Worm (Caenorhabditis elegans): ENCODE measurements around the gene T24H7.8.

Gene T24H7.8

DNA sequence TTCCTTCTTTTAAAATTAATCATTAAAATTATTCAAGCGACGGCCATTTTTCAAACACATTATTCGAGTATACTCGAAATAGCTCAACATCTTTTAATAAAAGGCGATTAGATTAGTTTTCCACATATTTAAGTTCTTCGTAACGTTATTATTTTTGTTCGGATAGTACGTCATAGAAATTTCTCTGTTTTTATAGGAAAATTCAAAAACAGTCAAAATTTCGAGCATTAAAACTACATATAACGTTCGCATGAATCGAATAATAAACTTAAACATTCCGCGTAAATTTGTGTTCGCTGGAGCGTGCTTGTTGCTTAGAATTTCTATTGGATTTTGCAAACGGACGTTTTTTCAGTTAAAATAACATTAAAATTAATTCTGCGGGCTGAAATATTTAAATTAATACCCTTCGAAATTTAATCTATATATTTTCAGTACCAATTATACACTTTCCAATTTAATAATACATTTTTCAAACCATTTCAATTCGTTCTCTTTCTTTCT, 3.4 kb downstream of the T24H7.8 start, which contains the start of gene blos-4:
TSS of gene blos-4 (plus strand) at position 51 of the 504 bp plus-strand sequence.
- no peak for TF ChIP-seq ceh-39 (tag; optimal IDR thresholded peaks at IDR 0.05)
- no peak for TF ChIP-seq nhr-28 (tag; optimal IDR thresholded peaks at IDR 0.05)
- no peak for TF ChIP-seq hlh-1 (tag; optimal IDR thresholded peaks at IDR 0.05)
- TF ChIP-seq blmp-1 (tag; optimal IDR thresholded peaks at IDR 0.05), result no peak
- no peak for TF ChIP-seq elt-3 (tag; optimal IDR thresholded peaks at IDR 0.05)
- no peak for TF ChIP-seq nhr-12 (tag; optimal IDR thresholded peaks at IDR 0.05)
- no peak for TF ChIP-seq nhr-237 (tag; optimal IDR thresholded peaks at IDR 0.05)
- no peak for TF ChIP-seq ces-1 (GFP tag; optimal IDR thresholded peaks at IDR 0.05)
- no peak for TF ChIP-seq unc-62 (GFP tag; optimal IDR thresholded peaks at IDR 0.05)
- no peak for TF ChIP-seq lin-13 (tag; optimal IDR thresholded peaks at IDR 0.05)
- TF ChIP-seq snpc-4 (tag; optimal IDR thresholded peaks at IDR 0.05), result no peak
- TF ChIP-seq mls-2 (tag; optimal IDR thresholded peaks at IDR 0.05), result no peak
- TF ChIP-seq sptf-1 (tag; optimal IDR thresholded peaks at IDR 0.05), result no peak
- no peak for TF ChIP-seq lsy-2 (tag; optimal IDR thresholded peaks at IDR 0.05)
- no peak for TF ChIP-seq pha-4 (tag; optimal IDR thresholded peaks at IDR 0.05)
- TF ChIP-seq ceh-43 (GFP tag; optimal IDR thresholded peaks at IDR 0.05), result no peak
- no peak for TF ChIP-seq cnd-1 (tag; optimal IDR thresholded peaks at IDR 0.05)

DNA sequence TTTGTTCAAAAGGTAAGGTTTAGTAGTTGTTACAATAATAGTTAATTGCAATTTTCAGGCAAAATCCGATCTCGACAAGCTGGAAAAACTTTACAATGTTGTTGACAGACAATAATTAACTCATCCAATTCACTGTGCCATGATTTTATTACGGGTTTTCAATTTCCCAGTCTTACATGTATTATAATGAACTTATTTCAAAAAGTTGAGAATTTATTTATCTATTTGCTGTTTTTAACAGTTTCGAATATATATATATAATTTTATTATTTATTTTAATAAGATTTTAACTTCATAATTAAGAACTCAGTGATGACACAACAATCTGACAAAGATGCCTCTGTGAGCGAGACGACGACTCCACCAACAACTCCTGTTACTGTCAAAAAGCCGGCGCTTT, 4.2 kb downstream of the T24H7.8 start, which contains the start of gene lelo-1:
TSS of gene lelo-1 (plus strand) at position 301 of the 400 bp plus-strand sequence.
- TF ChIP-seq unc-39 (tag; optimal IDR thresholded peaks at IDR 0.05) (no peak), elt-1 (tag; optimal IDR thresholded peaks at IDR 0.05; ENCODE audit: borderline replicate concordance, insufficient read depth) (no peak), ham-2 (GFP tag; optimal IDR thresholded peaks at IDR 0.05) (no peak)

DNA sequence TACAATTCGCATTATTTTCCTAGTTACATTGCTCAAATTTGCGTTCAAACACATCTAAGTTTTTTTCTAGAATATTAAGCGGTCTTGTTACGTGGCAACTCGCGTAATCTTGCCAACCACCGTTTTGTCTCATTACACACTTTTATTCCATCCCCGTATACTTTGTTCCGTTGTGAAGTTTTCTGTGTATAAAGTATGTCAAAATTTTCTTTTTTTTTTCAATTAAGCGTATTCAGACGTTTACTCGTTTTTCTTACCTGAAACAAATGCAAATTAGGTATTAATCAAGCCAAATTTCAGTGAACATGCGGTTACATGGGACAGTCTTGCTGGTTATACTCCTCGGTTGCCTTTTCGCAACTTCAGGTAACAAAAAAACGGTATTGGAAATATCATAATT, 5.2 kb downstream of the T24H7.8 start, which contains the start of gene T24H7.2:
TSS of gene T24H7.2 (plus strand) at position 301 of the 400 bp plus-strand sequence.
- TF ChIP-seq sptf-1 (tag; optimal IDR thresholded peaks at IDR 0.05), result no peak
- no peak for TF ChIP-seq sem-2 (GFP tag; optimal IDR thresholded peaks at IDR 0.05)
- TF ChIP-seq drap-1 (GFP tag; optimal IDR thresholded peaks at IDR 0.05), result no peak
- no peak for TF ChIP-seq lin-32 (GFP tag; optimal IDR thresholded peaks at IDR 0.05)
- no peak for TF ChIP-seq nhr-28 (tag; optimal IDR thresholded peaks at IDR 0.05)
- TF ChIP-seq unc-62 (GFP tag; optimal IDR thresholded peaks at IDR 0.05), result no peak
- no peak for TF ChIP-seq bed-3 (GFP tag; optimal IDR thresholded peaks at IDR 0.05)
- TF ChIP-seq lin-13 (tag; optimal IDR thresholded peaks at IDR 0.05), result no peak
- TF ChIP-seq elt-1 (tag; optimal IDR thresholded peaks at IDR 0.05; ENCODE audit: borderline replicate concordance, insufficient read depth), result no peak
- no peak for TF ChIP-seq unc-39 (tag; optimal IDR thresholded peaks at IDR 0.05)
- TF ChIP-seq ceh-39 (tag; optimal IDR thresholded peaks at IDR 0.05), result no peak
- no peak for TF ChIP-seq ceh-43 (GFP tag; optimal IDR thresholded peaks at IDR 0.05)
- TF ChIP-seq ceh-83 (GFP tag; optimal IDR thresholded peaks at IDR 0.05), result no peak
- no peak for TF ChIP-seq lsy-2 (tag; optimal IDR thresholded peaks at IDR 0.05)
- no peak for TF ChIP-seq nhr-237 (tag; optimal IDR thresholded peaks at IDR 0.05)
- no peak for TF ChIP-seq nhr-2 (tag; optimal IDR thresholded peaks at IDR 0.05)
- no peak for TF ChIP-seq ham-2 (GFP tag; optimal IDR thresholded peaks at IDR 0.05)
- TF ChIP-seq flh-1 (GFP tag; optimal IDR thresholded peaks at IDR 0.05), result no peak
- TF ChIP-seq mep-1 (tag; optimal IDR thresholded peaks at IDR 0.05), result no peak

DNA sequence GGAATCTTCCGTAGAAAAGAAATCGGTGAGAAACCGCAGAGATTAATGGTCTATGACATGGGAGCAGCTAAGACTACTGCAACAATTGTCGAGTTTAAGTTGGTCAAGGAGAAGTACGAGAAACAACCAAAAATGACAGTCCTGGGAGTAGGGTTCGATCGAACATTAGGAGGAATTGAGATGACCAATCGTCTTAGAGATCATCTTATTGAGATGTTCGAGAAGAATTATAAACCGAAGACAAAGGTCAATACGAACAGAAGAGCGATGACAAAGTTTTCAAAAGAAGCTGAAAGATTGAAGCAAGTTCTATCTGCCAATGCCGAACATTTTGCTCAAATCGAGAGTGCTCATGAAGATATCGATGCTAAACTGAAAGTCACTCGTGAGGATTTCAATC, 6.2 kb downstream of the T24H7.8 start:
- no peak for TF ChIP-seq unc-120 (tag; optimal IDR thresholded peaks at IDR 0.05; ENCODE audit: poor library complexity, severe bottlenecking)
- TF ChIP-seq ceh-43 (GFP tag; optimal IDR thresholded peaks at IDR 0.05), result no peak
- TF ChIP-seq ces-1 (GFP tag; optimal IDR thresholded peaks at IDR 0.05), result no peak
- no peak for TF ChIP-seq bed-3 (GFP tag; optimal IDR thresholded peaks at IDR 0.05)
- TF ChIP-seq snpc-4 (tag; optimal IDR thresholded peaks at IDR 0.05), result no peak
- no peak for TF ChIP-seq lsy-2 (tag; optimal IDR thresholded peaks at IDR 0.05)
- TF ChIP-seq blmp-1 (tag; optimal IDR thresholded peaks at IDR 0.05), result no peak
- TF ChIP-seq mab-5 (tag; optimal IDR thresholded peaks at IDR 0.05), result no peak
- TF ChIP-seq unc-62 (GFP tag; optimal IDR thresholded peaks at IDR 0.05), result no peak
- TF ChIP-seq nhr-237 (tag; optimal IDR thresholded peaks at IDR 0.05), result no peak
- TF ChIP-seq elt-1 (tag; optimal IDR thresholded peaks at IDR 0.05; ENCODE audit: borderline replicate concordance, insufficient read depth), result no peak
- TF ChIP-seq sptf-1 (tag; optimal IDR thresholded peaks at IDR 0.05), result no peak
- TF ChIP-seq lin-13 (tag; optimal IDR thresholded peaks at IDR 0.05), result no peak
- no peak for TF ChIP-seq lin-32 (GFP tag; optimal IDR thresholded peaks at IDR 0.05)
- no peak for TF ChIP-seq ztf-11 (tag; optimal IDR thresholded peaks at IDR 0.05)
- no peak for TF ChIP-seq mls-2 (tag; optimal IDR thresholded peaks at IDR 0.05)
- no peak for TF ChIP-seq tbx-8 (GFP tag; optimal IDR thresholded peaks at IDR 0.05)
- no peak for TF ChIP-seq zip-8 (tag; optimal IDR thresholded peaks at IDR 0.05)
- TF ChIP-seq nhr-12 (tag; optimal IDR thresholded peaks at IDR 0.05), result no peak
